Worm (Caenorhabditis elegans) whole organism, young adult: Measurements from ENCODE around the gene R08B4.3.
A peak's percentile ranks its signal among the peaks of the same experiment; 100 is the strongest.

ENCODE experiments used
- B0336.3 ChIP-seq: fragments of 200-800 bp; sonication (Bioruptor generic); IDR thresholded peaks from 2 replicates; pipeline ENCODE4 v1.3.6; 2022; ENCODE audit warnings: missing genetic modification characterization, missing compliant biosample characterization
- C06A6.2 ChIP-seq: fragments of 200-800 bp; sonication (Bioruptor generic); conservative IDR thresholded peaks from 2 replicates; pipeline ENCODE4 v1.3.6; 2022; ENCODE audit warnings: missing genetic modification characterization, missing compliant biosample characterization
- D2030.7 ChIP-seq: fragments of 200-800 bp; sonication (Bioruptor generic); IDR thresholded peaks from 2 replicates; pipeline ENCODE4 v1.3.6; 2022; ENCODE audit warnings: missing genetic modification reagents, missing genetic modification characterization, missing compliant biosample characterization
- F10E7.11 ChIP-seq: sonication (generic microtip); optimal IDR thresholded peaks from 2 replicates; lab custom pipeline; 2017; ENCODE audit warnings: mild to moderate bottlenecking, missing genetic modification characterization, moderate library complexity, missing compliant biosample characterization
- F23B12.7 ChIP-seq: sonication (generic microtip); optimal IDR thresholded peaks from 2 replicates; lab custom pipeline; 2017; ENCODE audit warnings: missing genetic modification characterization, mild to moderate bottlenecking, missing compliant biosample characterization, antibody characterized with exemption, moderate library complexity; ENCODE audit not compliant: insufficient read depth
- F52B5.7 ChIP-seq: sonication (generic microtip); optimal IDR thresholded peaks from 2 replicates; lab custom pipeline; 2016; ENCODE audit warnings: mild to moderate bottlenecking, missing genetic modification characterization, missing compliant biosample characterization
- F55B11.4 ChIP-seq: sonication (generic microtip); optimal IDR thresholded peaks from 2 replicates; lab custom pipeline; 2016; ENCODE audit warnings: missing compliant biosample characterization, missing genetic modification characterization, borderline replicate concordance; ENCODE audit not compliant: insufficient read depth
- T07F8.4 ChIP-seq: sonication (generic microtip); optimal IDR thresholded peaks from 2 replicates; lab custom pipeline; 2016; ENCODE audit warnings: mild to moderate bottlenecking, missing genetic modification characterization, moderate library complexity, missing compliant biosample characterization
- Y79H2A.3 ChIP-seq: fragments of 200-800 bp; sonication (Bioruptor generic); conservative IDR thresholded peaks from 2 replicates; pipeline ENCODE4 v1.3.6; 2022; ENCODE audit warnings: missing genetic modification reagents, missing genetic modification characterization, missing compliant biosample characterization
- Y95B8A.8 ChIP-seq: fragments of 200-800 bp; sonication (Bioruptor generic); IDR thresholded peaks from 2 replicates; pipeline ENCODE4 v1.3.6; 2022; ENCODE audit warnings: missing genetic modification reagents, missing genetic modification characterization, missing compliant biosample characterization
- akir-1 ChIP-seq: fragments of 200-800 bp; sonication (Bioruptor generic); optimal IDR thresholded peaks from 2 replicates; lab custom pipeline; 2018; ENCODE audit warnings: mild to moderate bottlenecking, missing genetic modification characterization, moderate library complexity, missing compliant biosample characterization
- ama-1 ChIP-seq, 3 experiments: fragments of 150-350 bp in 1 of 3; sonication (generic microtip) in 2 of 3; optimal IDR thresholded peaks; 2 replicates each; lab custom pipeline; 2014 to 2018; ENCODE audit warnings: missing biosample characterization in 2 of 3, missing genetic modification characterization in 2 of 3, missing genetic modification reagents in 2 of 3
- aptf-2 ChIP-seq: fragments of 200-800 bp; sonication (Bioruptor generic); conservative IDR thresholded peaks from 2 replicates; pipeline ENCODE4 v1.3.6; 2022; ENCODE audit warnings: missing genetic modification reagents, missing genetic modification characterization, missing compliant biosample characterization
- athp-1 ChIP-seq: sonication (generic microtip); optimal IDR thresholded peaks from 2 replicates; lab custom pipeline; 2017; ENCODE audit warnings: mild to moderate bottlenecking, missing genetic modification characterization, missing compliant biosample characterization
- attf-5 ChIP-seq: fragments of 200-800 bp; sonication (Bioruptor generic); optimal IDR thresholded peaks from 2 replicates; lab custom pipeline; 2018; ENCODE audit warnings: mild to moderate bottlenecking, missing genetic modification characterization, missing compliant biosample characterization
- bed-1 ChIP-seq: fragments of 200-800 bp; sonication (Bioruptor generic); IDR thresholded peaks from 2 replicates; pipeline ENCODE4 v1.3.6; 2022; ENCODE audit warnings: missing genetic modification reagents, missing genetic modification characterization, missing compliant biosample characterization
- ceh-100 ChIP-seq: fragments of 200-800 bp; sonication (Bioruptor generic); IDR thresholded peaks from 2 replicates; pipeline ENCODE4 v1.3.6; 2022; ENCODE audit warnings: missing genetic modification reagents, missing genetic modification characterization, missing compliant biosample characterization
- ceh-40 ChIP-seq: fragments of 200-800 bp; sonication (Bioruptor generic); IDR thresholded peaks from 2 replicates; pipeline ENCODE4 v1.3.6; 2022; ENCODE audit warnings: missing genetic modification characterization, missing compliant biosample characterization
- dox-1 ChIP-seq: fragments of 200-800 bp; sonication (Bioruptor generic); IDR thresholded peaks from 2 replicates; pipeline ENCODE4 v1.3.6; 2022; ENCODE audit warnings: missing genetic modification reagents, missing genetic modification characterization, missing compliant biosample characterization
- dpff-1 ChIP-seq: sonication (generic microtip); optimal IDR thresholded peaks from 2 replicates; lab custom pipeline; 2017; ENCODE audit warnings: mild to moderate bottlenecking, missing genetic modification characterization, missing compliant biosample characterization
- dpl-1 ChIP-seq: fragments of 150-350 bp; optimal IDR thresholded peaks from 2 replicates; lab custom pipeline; 2014; ENCODE audit warnings: missing biosample characterization, missing genetic modification reagents, missing genetic modification characterization
- egl-44 ChIP-seq: fragments of 200-800 bp; sonication (Bioruptor generic); IDR thresholded peaks from 2 replicates; pipeline ENCODE4 v1.3.6; 2022; ENCODE audit warnings: missing genetic modification reagents, missing genetic modification characterization, missing compliant biosample characterization
- fkh-3 ChIP-seq: sonication (generic microtip); optimal IDR thresholded peaks from 2 replicates; lab custom pipeline; 2016; ENCODE audit warnings: mild to moderate bottlenecking, missing genetic modification characterization, missing compliant biosample characterization
- hrde-1 ChIP-seq: sonication (generic microtip); optimal IDR thresholded peaks from 2 replicates; lab custom pipeline; 2016; ENCODE audit warnings: missing genetic modification characterization, mild to moderate bottlenecking, missing compliant biosample characterization, moderate library complexity, missing genotype, missing genetic modification reagents, borderline replicate concordance
- lag-1 ChIP-seq: fragments of 200-800 bp; sonication (Bioruptor generic); IDR thresholded peaks from 2 replicates; pipeline ENCODE4 v1.3.6; 2022; ENCODE audit warnings: missing genetic modification reagents, missing genetic modification characterization, missing compliant biosample characterization
- lin-40 ChIP-seq: sonication (generic microtip); optimal IDR thresholded peaks from 2 replicates; lab custom pipeline; 2016; ENCODE audit warnings: missing genetic modification characterization, mild to moderate bottlenecking, missing compliant biosample characterization, missing genotype, missing genetic modification reagents
- lsl-1 ChIP-seq: fragments of 200-800 bp; sonication (Bioruptor generic); optimal IDR thresholded peaks from 2 replicates; lab custom pipeline; 2018; ENCODE audit warnings: mild to moderate bottlenecking, missing genetic modification characterization, moderate library complexity, missing compliant biosample characterization
- madf-10 ChIP-seq: sonication (generic microtip); optimal IDR thresholded peaks from 2 replicates; lab custom pipeline; 2016; ENCODE audit warnings: mild to moderate bottlenecking, missing genetic modification characterization, missing compliant biosample characterization
- madf-6 ChIP-seq: fragments of 200-800 bp; sonication (Bioruptor generic); IDR thresholded peaks from 2 replicates; pipeline ENCODE4 v1.3.6; 2022; ENCODE audit warnings: missing genetic modification reagents, missing genetic modification characterization, missing compliant biosample characterization
- mxl-1 ChIP-seq: sonication (generic microtip); optimal IDR thresholded peaks from 2 replicates; lab custom pipeline; 2016; ENCODE audit warnings: missing genetic modification characterization, missing compliant biosample characterization
- nfya-2 ChIP-seq: fragments of 200-800 bp; sonication (Bioruptor generic); IDR thresholded peaks from 2 replicates; pipeline ENCODE4 v1.3.6; 2022; ENCODE audit warnings: missing genetic modification reagents, missing genetic modification characterization, missing compliant biosample characterization
- nhr-120 ChIP-seq: fragments of 200-800 bp; sonication (Bioruptor generic); IDR thresholded peaks from 2 replicates; pipeline ENCODE4 v1.3.6; 2022; ENCODE audit warnings: missing genetic modification characterization, missing compliant biosample characterization
- nhr-179 ChIP-seq: sonication (generic microtip); optimal IDR thresholded peaks from 2 replicates; lab custom pipeline; 2016; ENCODE audit warnings: mild to moderate bottlenecking, missing genetic modification characterization, missing compliant biosample characterization
- nhr-27 ChIP-seq: fragments of 200-800 bp; sonication (Bioruptor generic); optimal IDR thresholded peaks from 2 replicates; lab custom pipeline; 2018; ENCODE audit warnings: mild to moderate bottlenecking, missing genetic modification characterization, moderate library complexity, missing compliant biosample characterization
- nhr-90 ChIP-seq: sonication (generic microtip); optimal IDR thresholded peaks from 2 replicates; lab custom pipeline; 2016; ENCODE audit warnings: missing genotype, mild to moderate bottlenecking, missing genetic modification characterization, missing compliant biosample characterization
- rpc-1 ChIP-seq, 2 experiments: fragments of 150-350 bp in 1 of 2; sonication (generic microtip) in 1 of 2; optimal IDR thresholded peaks; 2 replicates each; lab custom pipeline; 2014 to 2018; ENCODE audit warnings: missing biosample characterization in 1 of 2, missing genetic modification characterization in 1 of 2, missing genetic modification reagents in 1 of 2, missing genotype in 1 of 2
- sdz-38 ChIP-seq: sonication (generic microtip); optimal IDR thresholded peaks from 2 replicates; lab custom pipeline; 2016; ENCODE audit warnings: missing genotype, missing genetic modification characterization, missing compliant biosample characterization
- sea-2 ChIP-seq: fragments of 200-800 bp; sonication (Bioruptor generic); IDR thresholded peaks from 2 replicates; pipeline ENCODE4 v1.3.6; 2022; ENCODE audit warnings: missing genetic modification characterization, missing compliant biosample characterization
- snpc-1.1 ChIP-seq: sonication (generic microtip); optimal IDR thresholded peaks from 2 replicates; lab custom pipeline; 2017; ENCODE audit warnings: missing genetic modification characterization, mild to moderate bottlenecking, missing compliant biosample characterization, antibody characterized with exemption, moderate library complexity, missing genotype, missing genetic modification reagents; ENCODE audit not compliant: insufficient read depth
- snpc-1.3 ChIP-seq: sonication (generic microtip); optimal IDR thresholded peaks from 2 replicates; lab custom pipeline; 2017; ENCODE audit warnings: missing genetic modification characterization, mild to moderate bottlenecking, missing compliant biosample characterization, antibody characterized with exemption, moderate library complexity, missing genotype, missing genetic modification reagents; ENCODE audit not compliant: insufficient read depth
- snpc-4 ChIP-seq, 5 experiments: fragments of 150-350 bp in 1 of 5; sonication (generic microtip) in 4 of 5; optimal IDR thresholded peaks; 2 replicates each; lab custom pipeline; 2014 to 2018; ENCODE audit warnings: missing genetic modification characterization in 5 of 5, missing biosample characterization in 3 of 5, antibody characterized with exemption in 2 of 5, mild to moderate bottlenecking in 2 of 5, missing compliant biosample characterization in 2 of 5, missing genotype in 2 of 5, moderate library complexity in 2 of 5, missing genetic modification reagents in 1 of 5
- somi-1 ChIP-seq: fragments of 200-800 bp; sonication (Bioruptor generic); optimal IDR thresholded peaks from 2 replicates; lab custom pipeline; 2018; ENCODE audit warnings: mild to moderate bottlenecking, missing genetic modification characterization, missing compliant biosample characterization
- sptf-2 ChIP-seq: fragments of 200-800 bp; sonication (Bioruptor generic); optimal IDR thresholded peaks from 2 replicates; lab custom pipeline; 2018; ENCODE audit warnings: mild to moderate bottlenecking, missing genetic modification characterization, missing compliant biosample characterization
- tlf-1 ChIP-seq: fragments of 200-800 bp; sonication (Bioruptor generic); optimal IDR thresholded peaks from 2 replicates; lab custom pipeline; 2018; ENCODE audit warnings: mild to moderate bottlenecking, missing genetic modification characterization, missing compliant biosample characterization
- ztf-18 ChIP-seq: sonication (generic microtip); optimal IDR thresholded peaks from 2 replicates; lab custom pipeline; 2016; ENCODE audit warnings: missing genotype, mild to moderate bottlenecking, missing genetic modification characterization, missing compliant biosample characterization
- ztf-22 ChIP-seq: fragments of 200-800 bp; sonication (Bioruptor generic); optimal IDR thresholded peaks from 2 replicates; lab custom pipeline; 2018; ENCODE audit warnings: mild to moderate bottlenecking, missing genetic modification characterization, moderate library complexity, missing compliant biosample characterization

The R08B4.3 gene

ce11 chrX:11093985-11094593, 26.7 kb downstream of the R08B4.3 start (continued):
- TF ChIP-seq attf-5 (GFP tag; lab: Kevin White, UChicago) (peak; percentile 75), nhr-90 (tag; lab: Kevin White, UChicago) (peak; percentile 95), sdz-38 (tag; lab: Kevin White, UChicago) (no peak), madf-6 (GFP tag; lab: Robert Waterston, UW) (no peak), nfya-2 (no peak), B0336.3 (GFP tag; lab: Robert Waterston, UW) (peak; percentile 100), snpc-1.3 (tag; lab: Kevin White, UChicago) (peak; percentile 35), lag-1 (peak; percentile 98), akir-1 (GFP tag; lab: Kevin White, UChicago) (peak; percentile 95), nhr-179 (peak; percentile 86), aptf-2 (GFP tag; lab: Robert Waterston, UW) (0 out of 2 replicates have a peak, but pooled peaks have one; percentile 48), hrde-1 (peak; percentile 71), nhr-120 (GFP tag; lab: Robert Waterston, UW) (peak; percentile 98), ceh-40 (GFP tag; lab: Robert Waterston, UW) (peak; percentile 91), fkh-3 (tag; lab: Kevin White, UChicago) (peak; percentile 69), snpc-1.1 (no peak), ama-1 (optimal IDR thresholded peaks at IDR 0.05; lab: Kevin White, UChicago) (no peak), ama-1 (GFP tag; optimal IDR thresholded peaks at IDR 0.05; lab: Kevin White, UChicago) (peak in 1 of 2 experiments; percentile 93), tlf-1 (GFP tag; lab: Kevin White, UChicago) (peak; percentile 99), Y79H2A.3 (no peak), egl-44 (GFP tag; lab: Robert Waterston, UW) (peak; percentile 96), dpff-1 (tag; lab: Kevin White, UChicago) (peak; percentile 97), C06A6.2 (peak; percentile 98), Y95B8A.8 (0 out of 2 replicates have a peak, but pooled peaks have one; percentile 50), dpl-1 (GFP tag; lab: Kevin White, UChicago) (no peak), lsl-1 (no peak), sea-2 (GFP tag; lab: Robert Waterston, UW) (peak; percentile 95), athp-1 (tag; lab: Kevin White, UChicago) (peak; percentile 82), mxl-1 (tag; lab: Kevin White, UChicago) (peak; percentile 83), snpc-4 (GFP tag; optimal IDR thresholded peaks at IDR 0.05; lab: Kevin White, UChicago) (peak; percentile 36), snpc-4 (tag; optimal IDR thresholded peaks at IDR 0.05; lab: Kevin White, UChicago) (peak; percentile 72 to 91 (median 86)), F55B11.4 (tag; lab: Kevin White, UChicago) (no peak), rpc-1 (optimal IDR thresholded peaks at IDR 0.05; lab: Kevin White, UChicago) (peak; percentile 37), rpc-1 (tag; optimal IDR thresholded peaks at IDR 0.05; lab: Kevin White, UChicago) (no peak), F52B5.7 (tag; lab: Kevin White, UChicago) (peak; percentile 99), ztf-22 (peak; percentile 97), T07F8.4 (tag; lab: Kevin White, UChicago) (peak; percentile 94), ztf-18 (tag; lab: Kevin White, UChicago) (peak; percentile 80), nhr-27 (tag; lab: Kevin White, UChicago) (peak; percentile 90), dox-1 (GFP tag; lab: Robert Waterston, UW) (peak; percentile 99), ceh-100 (GFP tag; lab: Robert Waterston, UW) (peak; percentile 79), F23B12.7 (tag; lab: Kevin White, UChicago) (peak; percentile 98), sptf-2 (GFP tag; lab: Kevin White, UChicago) (peak; percentile 81), somi-1 (GFP tag; lab: Kevin White, UChicago) (peak; percentile 99), D2030.7 (GFP tag; lab: Robert Waterston, UW) (no peak), F10E7.11 (tag; lab: Kevin White, UChicago) (peak; percentile 99), madf-10 (tag; lab: Kevin White, UChicago) (peak; percentile 97), bed-1 (GFP tag; lab: Robert Waterston, UW) (peak; percentile 96), lin-40 (tag; lab: Kevin White, UChicago) (peak; percentile 100)
